Worm (Caenorhabditis elegans) whole organism, young adult: Measurements from ENCODE around the gene F53F4.7.
A peak's percentile ranks its signal among the peaks of the same experiment; 100 is the strongest.

Experiments used
- ama-1 ChIP-seq, 3 experiments: fragments of 150-350 bp in 1 of 3; sonication (generic microtip) in 2 of 3; optimal IDR thresholded peaks; 2 replicates each; lab custom pipeline; 2014 to 2018; ENCODE audit warnings: missing biosample characterization in 2 of 3, missing genetic modification characterization in 2 of 3, missing genetic modification reagents in 2 of 3
- ccch-3 ChIP-seq: fragments of 200-800 bp; sonication (Bioruptor generic); optimal IDR thresholded peaks from 2 replicates; lab custom pipeline; 2018; ENCODE audit warnings: mild to moderate bottlenecking, missing genetic modification characterization, missing compliant biosample characterization
- hlh-26 ChIP-seq: fragments of 200-800 bp; sonication (Bioruptor generic); conservative IDR thresholded peaks from 2 replicates; pipeline ENCODE4 v1.3.6; 2022; ENCODE audit warnings: missing genetic modification reagents, missing genetic modification characterization, missing compliant biosample characterization
- unc-62 ChIP-seq: fragments of 150-350 bp; optimal IDR thresholded peaks from 2 replicates; lab custom pipeline; 2014; ENCODE audit warnings: missing biosample characterization, missing genetic modification reagents, missing genetic modification characterization

DNA sequence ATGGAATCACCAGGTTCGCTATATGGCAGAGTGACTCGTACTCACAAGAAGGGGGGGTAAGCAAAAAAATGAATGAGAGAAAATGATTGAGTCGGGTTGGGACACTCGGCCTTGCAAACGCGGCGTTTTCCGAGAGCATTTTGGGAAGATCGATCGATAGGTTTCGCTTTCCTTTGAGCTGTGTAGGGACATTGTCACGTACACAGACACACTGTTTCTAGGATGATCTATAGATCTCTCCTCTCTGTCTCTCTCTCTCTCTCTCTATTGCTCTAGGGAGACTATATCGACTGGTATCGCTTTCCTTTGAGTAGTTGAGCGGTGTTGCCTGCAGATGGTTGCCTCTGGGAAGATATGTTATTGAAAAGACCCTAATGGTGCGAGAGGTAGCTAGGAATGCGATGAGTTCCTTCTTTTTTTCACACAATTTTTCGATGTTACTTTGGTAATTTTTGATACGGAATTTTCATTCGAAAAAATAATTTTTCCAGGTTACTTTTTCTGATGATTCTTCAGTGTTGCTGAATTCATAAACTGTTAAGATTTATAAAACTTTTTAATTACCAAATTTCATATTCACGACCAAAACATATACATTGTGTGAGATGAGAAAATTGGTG, 36.1 kb upstream of the F53F4.7 start, which contains the start of gene H37A05.4:
- no peak for TF ChIP-seq ccch-3 (GFP tag; lab: Kevin White, UChicago)
- TF ChIP-seq hlh-26 (GFP tag; lab: Robert Waterston, UW): no peak
- TF ChIP-seq ama-1 (optimal IDR thresholded peaks at IDR 0.05; lab: Kevin White, UChicago): peak; percentile 66
- TF ChIP-seq ama-1 (GFP tag; optimal IDR thresholded peaks at IDR 0.05; lab: Kevin White, UChicago): peak; percentile 8 to 62
- TF ChIP-seq unc-62 (GFP tag; lab: Kevin White, UChicago): no peak
